Fruit fly (Drosophila melanogaster) whole organism, embryonic: Measurements from ENCODE around the gene CG13917.

Experiments used
- Awh ChIP-seq: fragments of 200-800 bp; sonication (Bioruptor generic); IDR thresholded peaks from 2 replicates; pipeline ENCODE4, ENCODE4 v1.3.6; 2022; ENCODE audit warnings: missing biosample characterization, missing genetic modification characterization
- CG11247 ChIP-seq: fragments of 200-800 bp; sonication (Bioruptor generic); IDR thresholded peaks from 2 replicates; pipeline ENCODE4 v1.3.6; 2022; ENCODE audit warnings: missing biosample characterization, missing genetic modification characterization
- CG11456 ChIP-seq: fragments of 200-800 bp; sonication (Bioruptor generic); IDR thresholded peaks from 3 replicates; pipeline ENCODE4 v1.3.6; 2022; ENCODE audit warnings: missing biosample characterization, missing genetic modification characterization
- CG12236 ChIP-seq: fragments of 200-800 bp; sonication (Bioruptor generic); optimal IDR thresholded peaks from 2 replicates; lab custom pipeline; 2016; ENCODE audit warnings: missing biosample characterization, missing genetic modification characterization
- CG12769 ChIP-seq: fragments of 200-800 bp; sonication (Bioruptor generic); optimal IDR thresholded peaks from 2 replicates; lab custom pipeline; 2019; ENCODE audit warnings: missing biosample characterization, mild to moderate bottlenecking, missing genetic modification characterization, moderate library complexity
- CG13123 ChIP-seq: fragments of 200-800 bp; sonication (Bioruptor generic); optimal IDR thresholded peaks from 2 replicates; lab custom pipeline; 2016; ENCODE audit warnings: missing biosample characterization, missing genetic modification characterization
- CG15011 ChIP-seq: fragments of 200-800 bp; sonication (Bioruptor generic); optimal IDR thresholded peaks from 3 replicates; lab custom pipeline; 2018; ENCODE audit warnings: missing biosample characterization, mild to moderate bottlenecking, missing genetic modification characterization
- CG15269 ChIP-seq: fragments of 200-800 bp; sonication (Bioruptor generic); optimal IDR thresholded peaks from 2 replicates; lab custom pipeline; 2018; ENCODE audit warnings: missing biosample characterization, mild to moderate bottlenecking, missing genetic modification characterization, moderate library complexity
- CG17912 ChIP-seq: fragments of 200-800 bp; sonication (Bioruptor generic); optimal IDR thresholded peaks from 2 replicates; lab custom pipeline; 2018; ENCODE audit warnings: missing biosample characterization, mild to moderate bottlenecking, missing genetic modification characterization
- CG18011 ChIP-seq: fragments of 200-800 bp; sonication (Bioruptor generic); optimal IDR thresholded peaks from 2 replicates; lab custom pipeline; 2017; ENCODE audit warnings: missing biosample characterization, missing genetic modification characterization, mild to moderate bottlenecking, moderate library complexity, missing genotype
- CG1832 ChIP-seq: fragments of 200-800 bp; sonication (Bioruptor generic); optimal IDR thresholded peaks from 2 replicates; lab custom pipeline; 2017; ENCODE audit warnings: missing biosample characterization, mild to moderate bottlenecking, missing genetic modification characterization, inconsistent platforms
- CG2116 ChIP-seq: fragments of 200-800 bp; sonication (Bioruptor generic); optimal IDR thresholded peaks from 3 replicates; lab custom pipeline; 2018; ENCODE audit warnings: missing biosample characterization, mild to moderate bottlenecking, missing genetic modification characterization
- CG2199 ChIP-seq: fragments of 200-800 bp; sonication (Bioruptor generic); IDR thresholded peaks from 3 replicates; pipeline ENCODE4 v1.3.6; 2022; ENCODE audit warnings: missing biosample characterization, missing genetic modification characterization
- CG2202 ChIP-seq: fragments of 200-800 bp; sonication (Bioruptor generic); optimal IDR thresholded peaks from 2 replicates; lab custom pipeline; 2018; ENCODE audit warnings: missing biosample characterization, mild to moderate bottlenecking, missing genetic modification characterization
- CG3163 ChIP-seq: fragments of 200-800 bp; sonication (Bioruptor generic); optimal IDR thresholded peaks from 3 replicates; lab custom pipeline; 2016; ENCODE audit warnings: missing biosample characterization, missing genetic modification characterization
- CG3726 ChIP-seq: fragments of 200-800 bp; sonication (Bioruptor generic); IDR thresholded peaks from 3 replicates; pipeline ENCODE4, ENCODE4 v1.3.6; 2022; ENCODE audit warnings: missing biosample characterization, missing genetic modification characterization
- CG42726 ChIP-seq: fragments of 200-800 bp; sonication (Bioruptor generic); IDR thresholded peaks from 2 replicates; pipeline ENCODE4 v1.3.6; 2022; ENCODE audit warnings: missing biosample characterization, missing genetic modification characterization; ENCODE audit not compliant: partially characterized antibody
- CG7271 ChIP-seq: fragments of 200-800 bp; sonication (Bioruptor generic); optimal IDR thresholded peaks from 2 replicates; lab custom pipeline; 2018; ENCODE audit warnings: missing biosample characterization, mild to moderate bottlenecking, missing genetic modification characterization, moderate library complexity
- CG7357 ChIP-seq: fragments of 200-800 bp; sonication (Bioruptor generic); IDR thresholded peaks from 3 replicates; pipeline ENCODE4 v1.3.6; 2022; ENCODE audit warnings: missing biosample characterization, missing genetic modification characterization
- CG7372 ChIP-seq: fragments of 200-800 bp; sonication (Bioruptor generic); IDR thresholded peaks from 2 replicates; pipeline ENCODE4 v1.3.6; 2022; ENCODE audit warnings: missing biosample characterization, missing genetic modification characterization
- CTCF ChIP-seq: fragments of 200-800 bp; sonication (Bioruptor generic); optimal IDR thresholded peaks from 2 replicates; lab custom pipeline; 2017; ENCODE audit warnings: missing biosample characterization, mild to moderate bottlenecking, missing genetic modification characterization, moderate library complexity
- Deaf1 ChIP-seq: fragments of 200-800 bp; optimal IDR thresholded peaks from 3 replicates; lab custom pipeline; 2019; ENCODE audit warnings: missing biosample characterization, mild to moderate bottlenecking, missing genetic modification characterization, moderate library complexity
- Dref ChIP-seq: fragments of 200-800 bp; sonication (Bioruptor generic); IDR thresholded peaks from 2 replicates; pipeline ENCODE4 v1.3.6; 2022; ENCODE audit warnings: missing biosample characterization, missing genetic modification characterization
- ERR ChIP-seq: fragments of 200-800 bp; sonication (Bioruptor generic); optimal IDR thresholded peaks from 2 replicates; lab custom pipeline; 2016; ENCODE audit warnings: missing biosample characterization, missing genetic modification characterization
- HLHmδ ChIP-seq: fragments of 200-800 bp; sonication (Bioruptor generic); optimal IDR thresholded peaks from 2 replicates; lab custom pipeline; 2018; ENCODE audit warnings: missing biosample characterization, mild to moderate bottlenecking, missing genetic modification characterization, moderate library complexity
- Hand ChIP-seq: fragments of 200-800 bp; sonication (Bioruptor generic); optimal IDR thresholded peaks from 2 replicates; lab custom pipeline; 2017; ENCODE audit warnings: mild to moderate bottlenecking, missing biosample characterization, missing genetic modification reagents, missing genetic modification characterization
- Hmx ChIP-seq: fragments of 200-800 bp; sonication (Bioruptor generic); optimal IDR thresholded peaks from 2 replicates; lab custom pipeline; 2016; ENCODE audit warnings: missing biosample characterization, missing genetic modification characterization
- Med ChIP-seq: fragments of 200-800 bp; sonication (Bioruptor generic); peaks from one replicate; lab custom pipeline; 2016; ENCODE audit warnings: missing biosample characterization, missing genetic modification characterization, mild to moderate bottlenecking, inconsistent platforms, moderate library complexity
- NFAT ChIP-seq: fragments of 200-800 bp; sonication (Bioruptor generic); IDR thresholded peaks from 2 replicates; pipeline ENCODE4 v1.3.6; 2022; ENCODE audit warnings: missing biosample characterization, missing genetic modification characterization
- Sry-δ ChIP-seq: fragments of 200-800 bp; sonication (Bioruptor generic); optimal IDR thresholded peaks from 2 replicates; lab custom pipeline; 2016; ENCODE audit warnings: missing biosample characterization, missing genetic modification characterization
- amos ChIP-seq: fragments of 200-800 bp; sonication (Bioruptor generic); IDR thresholded peaks from 2 replicates; pipeline ENCODE4 v1.3.6; 2022; ENCODE audit warnings: missing biosample characterization, missing genetic modification characterization; ENCODE audit not compliant: partially characterized antibody
- chn ChIP-seq: fragments of 200-800 bp; sonication (Bioruptor generic); optimal IDR thresholded peaks from 2 replicates; lab custom pipeline; 2016; ENCODE audit warnings: missing biosample characterization, missing genetic modification characterization
- da ChIP-seq: fragments of 200-800 bp; sonication (Bioruptor generic); optimal IDR thresholded peaks from 2 replicates; lab custom pipeline; 2016; ENCODE audit warnings: missing biosample characterization, missing genetic modification characterization
- danr ChIP-seq: fragments of 200-800 bp; sonication (Bioruptor generic); IDR thresholded peaks from 2 replicates; pipeline ENCODE4 v1.3.6; 2022; ENCODE audit warnings: missing biosample characterization, missing genetic modification characterization
- emc ChIP-seq: fragments of 200-800 bp; sonication (Bioruptor generic); optimal IDR thresholded peaks from 2 replicates; lab custom pipeline; 2016; ENCODE audit warnings: missing biosample characterization, missing genetic modification characterization
- ems ChIP-seq: fragments of 200-800 bp; sonication (Bioruptor generic); optimal IDR thresholded peaks from 3 replicates; lab custom pipeline; 2016; ENCODE audit warnings: missing biosample characterization, missing genetic modification characterization
- exex ChIP-seq: fragments of 200-800 bp; sonication (Bioruptor generic); optimal IDR thresholded peaks from 4 replicates; lab custom pipeline; 2018; ENCODE audit warnings: missing biosample characterization, mild to moderate bottlenecking, missing genetic modification characterization, moderate library complexity
- fu2 ChIP-seq: fragments of 200-800 bp; sonication (Bioruptor generic); optimal IDR thresholded peaks from 2 replicates; lab custom pipeline; 2016; ENCODE audit warnings: missing biosample characterization, missing genetic modification characterization
- gt ChIP-seq: fragments of 200-800 bp; sonication (Bioruptor generic); IDR thresholded peaks from 2 replicates; pipeline ENCODE4 v1.3.6; 2022; ENCODE audit warnings: missing biosample characterization, missing genetic modification characterization
- hb ChIP-seq: fragments of 200-800 bp; sonication (Bioruptor generic); IDR thresholded peaks from 3 replicates; pipeline ENCODE4 v1.3.6; 2022; ENCODE audit warnings: missing biosample characterization, missing genetic modification characterization; ENCODE audit not compliant: partially characterized antibody
- inv ChIP-seq: fragments of 200-800 bp; sonication (Bioruptor generic); IDR thresholded peaks from 2 replicates; pipeline ENCODE4 v1.3.6; 2022; ENCODE audit warnings: missing biosample characterization, missing genetic modification characterization; ENCODE audit not compliant: partially characterized antibody
- oc ChIP-seq: fragments of 200-800 bp; sonication (Bioruptor generic); optimal IDR thresholded peaks from 2 replicates; lab custom pipeline; 2018; ENCODE audit warnings: missing biosample characterization, mild to moderate bottlenecking, missing genetic modification characterization, moderate library complexity
- pb ChIP-seq: fragments of 200-800 bp; sonication (Bioruptor generic); optimal IDR thresholded peaks from 3 replicates; lab custom pipeline; 2016; ENCODE audit warnings: missing biosample characterization, missing genetic modification characterization
- peb ChIP-seq: fragments of 200-800 bp; sonication (Bioruptor generic); IDR thresholded peaks from 2 replicates; pipeline ENCODE4 v1.3.6; 2022; ENCODE audit warnings: missing biosample characterization, missing genetic modification characterization
- pzg ChIP-seq: fragments of 200-800 bp; sonication (Bioruptor generic); optimal IDR thresholded peaks from 3 replicates; lab custom pipeline; 2018; ENCODE audit warnings: missing biosample characterization, mild to moderate bottlenecking, missing genetic modification characterization, moderate library complexity
- schlank ChIP-seq: fragments of 200-800 bp; sonication (Bioruptor generic); optimal IDR thresholded peaks from 2 replicates; lab custom pipeline; 2018; ENCODE audit warnings: missing biosample characterization, mild to moderate bottlenecking, missing genetic modification characterization
- stc ChIP-seq: fragments of 200-800 bp; sonication (Bioruptor generic); IDR thresholded peaks from 2 replicates; pipeline ENCODE4 v1.3.6; 2022; ENCODE audit warnings: missing biosample characterization, missing genetic modification characterization
- tio ChIP-seq: fragments of 200-800 bp; sonication (Bioruptor generic); optimal IDR thresholded peaks from 2 replicates; lab custom pipeline; 2017; ENCODE audit warnings: missing biosample characterization, missing genetic modification characterization, inconsistent platforms
- tll ChIP-seq, 2 experiments: fragments of 200-800 bp in 1 of 2; fragments of >200 bp in 1 of 2; sonication (Bioruptor generic) in 1 of 2; optimal IDR thresholded peaks; 2 replicates each; lab custom pipeline; 2017 to 2019; ENCODE audit warnings: missing biosample characterization in 2 of 2, missing genetic modification characterization in 2 of 2, mild to moderate bottlenecking in 1 of 2, moderate library complexity in 1 of 2
- trh ChIP-seq: fragments of 200-800 bp; sonication (Bioruptor generic); optimal IDR thresholded peaks from 2 replicates; lab custom pipeline; 2016; ENCODE audit warnings: missing biosample characterization, missing genetic modification characterization
- wdn ChIP-seq: fragments of 200-800 bp; sonication (Bioruptor generic); IDR thresholded peaks from 2 replicates; pipeline ENCODE4 v1.3.6; 2022; ENCODE audit warnings: missing biosample characterization, missing genetic modification characterization
- wek ChIP-seq: fragments of 200-800 bp; sonication (Bioruptor generic); optimal IDR thresholded peaks from 3 replicates; lab custom pipeline; 2018; ENCODE audit warnings: missing biosample characterization, mild to moderate bottlenecking, missing genetic modification characterization, moderate library complexity

Gene CG13917

dm6 chr3L:1584003-1584402 lies 7.5 kb downstream of the CG13917 start (continued):
- TF ChIP-seq inv (GFP tag; lab: Robert Waterston, UW) = no peak
- TF ChIP-seq stc (GFP tag; lab: Robert Waterston, UW) = peak; percentile 58
- peak; percentile 70; the same call in 1 of the 2 replicates for TF ChIP-seq Awh
- TF ChIP-seq CG3726 (GFP tag; lab: Robert Waterston, UW) = peak; percentile 55; the same call in 1 of the 3 replicates
- TF ChIP-seq CG7372 (GFP tag; lab: Robert Waterston, UW) = no peak
- TF ChIP-seq ems = peak; percentile 57
- 0 out of 2 replicates have a peak, but pooled peaks have one; percentile 42 for TF ChIP-seq CG11247 (GFP tag; lab: Robert Waterston, UW)
- TF ChIP-seq CG13123 (GFP tag; lab: Kevin White, UChicago) = peak; percentile 23
- TF ChIP-seq CG42726 (GFP tag; lab: Robert Waterston, UW) = no peak
- TF ChIP-seq Med (GFP tag; lab: Kevin White, UChicago) = peak; percentile 93
- no peak for TF ChIP-seq Deaf1 (tag; lab: Kevin White, UChicago)
- TF ChIP-seq fu2 (GFP tag; lab: Kevin White, UChicago) = peak; percentile 25
- 0 out of 3 replicates have a peak, but pooled peaks have one; percentile 48 for TF ChIP-seq CG11456 (GFP tag; lab: Robert Waterston, UW)
- peak; percentile 26 for TF ChIP-seq trh (GFP tag; lab: Kevin White, UChicago)
- no peak for TF ChIP-seq NFAT
- TF ChIP-seq da (GFP tag; lab: Kevin White, UChicago) = no peak
- TF ChIP-seq CG18011 (GFP tag; lab: Kevin White, UChicago) = no peak
- no peak for TF ChIP-seq CG3163 (GFP tag; lab: Kevin White, UChicago)
- no peak for TF ChIP-seq tll (GFP tag; optimal IDR thresholded peaks at IDR 0.05; lab: Kevin White, UChicago)
- peak; percentile 18 for TF ChIP-seq CG2116 (GFP tag; lab: Kevin White, UChicago)
- TF ChIP-seq pzg = no peak
- TF ChIP-seq danr (GFP tag; lab: Robert Waterston, UW) = no peak
- TF ChIP-seq Sry-δ (GFP tag; lab: Kevin White, UChicago) = no peak
- TF ChIP-seq CG2202 (tag; lab: Kevin White, UChicago) = peak; percentile 46
- TF ChIP-seq chn (GFP tag; lab: Kevin White, UChicago) = peak; percentile 66
- TF ChIP-seq ERR (GFP tag; lab: Kevin White, UChicago) = peak; percentile 39
- TF ChIP-seq Hand = no peak
- no peak for TF ChIP-seq amos (GFP tag; lab: Robert Waterston, UW)
- no peak for TF ChIP-seq Dref (GFP tag; lab: Robert Waterston, UW)
- TF ChIP-seq Hmx (GFP tag; lab: Kevin White, UChicago) = no peak
- TF ChIP-seq oc (tag; lab: Kevin White, UChicago) = peak; percentile 59
- TF ChIP-seq CG12769 (tag; lab: Kevin White, UChicago) = peak; percentile 70
- TF ChIP-seq gt (GFP tag; lab: Robert Waterston, UW) = peak; percentile 27; the same call in 1 of the 2 replicates
- TF ChIP-seq CG1832 (GFP tag; lab: Kevin White, UChicago) = no peak
- TF ChIP-seq peb (GFP tag; lab: Robert Waterston, UW) = no peak
- TF ChIP-seq tio (GFP tag; lab: Kevin White, UChicago) = peak; percentile 54
- no peak for TF ChIP-seq HLHmδ
- no peak for TF ChIP-seq hb (GFP tag; lab: Robert Waterston, UW)
- TF ChIP-seq CG7271 (tag; lab: Kevin White, UChicago) = no peak
- TF ChIP-seq CG17912 = no peak
- TF ChIP-seq CG2199 (GFP tag; lab: Robert Waterston, UW) = no peak
- no peak for TF ChIP-seq CTCF (GFP tag; lab: Kevin White, UChicago)
- 0 out of 3 replicates have a peak, but pooled peaks have one; percentile 51 for TF ChIP-seq CG7357 (GFP tag; lab: Robert Waterston, UW)
- TF ChIP-seq exex (tag; lab: Kevin White, UChicago) = no peak
- TF ChIP-seq CG15269 (tag; lab: Kevin White, UChicago) = peak; percentile 63
- no peak for TF ChIP-seq wdn (GFP tag; lab: Robert Waterston, UW)
- TF ChIP-seq schlank = no peak
- TF ChIP-seq CG12236 (GFP tag; lab: Kevin White, UChicago) = peak; percentile 60
- no peak for TF ChIP-seq CG15011 (GFP tag; lab: Kevin White, UChicago)
- no peak for TF ChIP-seq emc (GFP tag; lab: Kevin White, UChicago)
- TF ChIP-seq wek (GFP tag; lab: Kevin White, UChicago) = no peak
- TF ChIP-seq pb (GFP tag; lab: Kevin White, UChicago) = no peak
